Fruit fly (Drosophila melanogaster) whole organism, embryonic: ENCODE results near the gene Phyhd1.

Experiments
- Adf1 ChIP-seq: fragments of 200-800 bp; sonication (Bioruptor generic); IDR thresholded peaks from 2 replicates; pipeline ENCODE4 v1.3.6; 2022; ENCODE audit warnings: missing biosample characterization, missing genetic modification characterization
- Aef1 ChIP-seq: fragments of 200-800 bp; sonication (Bioruptor generic); IDR thresholded peaks from 3 replicates; pipeline ENCODE4 v1.3.6; 2022; ENCODE audit warnings: missing biosample characterization, missing genetic modification characterization
- CG14050 ChIP-seq: fragments of 200-800 bp; sonication (Bioruptor generic); IDR thresholded peaks from 3 replicates; pipeline ENCODE4 v1.3.6; 2022; ENCODE audit warnings: missing biosample characterization, missing genetic modification characterization
- CG14441 ChIP-seq: fragments of 200-800 bp; sonication (Bioruptor generic); IDR thresholded peaks from 2 replicates; pipeline ENCODE4 v1.3.6; 2022; ENCODE audit warnings: missing biosample characterization, missing genetic modification characterization
- CG14860 ChIP-seq: fragments of 200-800 bp; sonication (Bioruptor generic); IDR thresholded peaks from 3 replicates; pipeline ENCODE4 v1.3.6; 2022; ENCODE audit warnings: missing biosample characterization, missing genetic modification characterization; ENCODE audit not compliant: partially characterized antibody
- CG14965 ChIP-seq: fragments of 200-800 bp; sonication (Bioruptor generic); optimal IDR thresholded peaks from 2 replicates; lab custom pipeline; 2016; ENCODE audit warnings: missing biosample characterization, missing genetic modification characterization, borderline replicate concordance
- CG15011 ChIP-seq: fragments of 200-800 bp; sonication (Bioruptor generic); optimal IDR thresholded peaks from 3 replicates; lab custom pipeline; 2018; ENCODE audit warnings: missing biosample characterization, mild to moderate bottlenecking, missing genetic modification characterization
- CG16813 ChIP-seq: fragments of 200-800 bp; sonication (Bioruptor generic); IDR thresholded peaks from 3 replicates; pipeline ENCODE4 v1.3.6; 2022; ENCODE audit warnings: missing biosample characterization, missing genetic modification characterization; ENCODE audit not compliant: partially characterized antibody
- CG17186 ChIP-seq: fragments of 200-800 bp; sonication (Bioruptor generic); optimal IDR thresholded peaks from 3 replicates; lab custom pipeline; 2017; ENCODE audit warnings: missing biosample characterization, missing genetic modification reagents, missing genetic modification characterization
- CG17328 ChIP-seq: fragments of 200-800 bp; sonication (Bioruptor generic); IDR thresholded peaks from 2 replicates; pipeline ENCODE4 v1.3.6; 2022; ENCODE audit warnings: missing biosample characterization, missing genetic modification characterization
- CG2116 ChIP-seq: fragments of 200-800 bp; sonication (Bioruptor generic); optimal IDR thresholded peaks from 3 replicates; lab custom pipeline; 2018; ENCODE audit warnings: missing biosample characterization, mild to moderate bottlenecking, missing genetic modification characterization
- CG2129 ChIP-seq: fragments of 200-800 bp; sonication (Bioruptor generic); IDR thresholded peaks from 2 replicates; pipeline ENCODE4 v1.3.6; 2022; ENCODE audit warnings: missing biosample characterization, missing genetic modification characterization; ENCODE audit not compliant: partially characterized antibody
- CG4424 ChIP-seq: fragments of 200-800 bp; sonication (Bioruptor generic); optimal IDR thresholded peaks from 3 replicates; lab custom pipeline; 2016; ENCODE audit warnings: missing biosample characterization, missing genetic modification characterization
- CG5180 ChIP-seq: fragments of 200-800 bp; sonication (Bioruptor generic); optimal IDR thresholded peaks from 3 replicates; lab custom pipeline; 2017; ENCODE audit warnings: missing biosample characterization, missing genetic modification characterization, mild to moderate bottlenecking, moderate library complexity, missing genetic modification reagents
- CG8281 ChIP-seq: fragments of 200-800 bp; sonication (Bioruptor generic); optimal IDR thresholded peaks from 2 replicates; lab custom pipeline; 2018; ENCODE audit warnings: missing biosample characterization, mild to moderate bottlenecking, missing genetic modification characterization, moderate library complexity
- CG8478 ChIP-seq: fragments of >200 bp; optimal IDR thresholded peaks from 2 replicates; lab custom pipeline; 2018
- CG9817 ChIP-seq: fragments of 200-800 bp; sonication (Bioruptor generic); optimal IDR thresholded peaks from 2 replicates; lab custom pipeline; 2018; ENCODE audit warnings: missing biosample characterization, mild to moderate bottlenecking, missing genetic modification characterization, moderate library complexity
- Chrac-16 ChIP-seq: fragments of 200-800 bp; sonication (Bioruptor generic); optimal IDR thresholded peaks from 3 replicates; lab custom pipeline; 2016; ENCODE audit warnings: missing biosample characterization, missing genetic modification characterization
- D ChIP-seq, 2 experiments: fragments of 200-800 bp in 1 of 2; fragments of >200 bp in 1 of 2; sonication (Bioruptor generic) in 1 of 2; optimal IDR thresholded peaks; 2 replicates in 1 of 2; 3 replicates in 1 of 2; lab custom pipeline; 2017; ENCODE audit warnings: mild to moderate bottlenecking in 1 of 2, missing biosample characterization in 1 of 2, missing genetic modification characterization in 1 of 2, missing genetic modification reagents in 1 of 2
- Eip74EF ChIP-seq, 2 experiments: fragments of 200-800 bp in 1 of 2; fragments of >200 bp in 1 of 2; sonication (Bioruptor generic) in 1 of 2; optimal IDR thresholded peaks; 2 replicates each; lab custom pipeline; 2017 to 2019; ENCODE audit warnings: missing biosample characterization in 2 of 2, missing genetic modification characterization in 2 of 2, mild to moderate bottlenecking in 1 of 2, moderate library complexity in 1 of 2
- Fer3 ChIP-seq: fragments of 200-800 bp; sonication (Bioruptor generic); optimal IDR thresholded peaks from 2 replicates; lab custom pipeline; 2018; ENCODE audit warnings: missing biosample characterization, mild to moderate bottlenecking, missing genetic modification characterization, moderate library complexity
- GATAe ChIP-seq: fragments of 200-800 bp; sonication (Bioruptor generic); conservative IDR thresholded peaks from 2 replicates; pipeline ENCODE4 v1.3.6; 2022; ENCODE audit warnings: missing biosample characterization, missing genetic modification characterization
- HLH3B ChIP-seq: fragments of 200-800 bp; sonication (Bioruptor generic); IDR thresholded peaks from 2 replicates; pipeline ENCODE4 v1.3.6; 2022; ENCODE audit warnings: missing biosample characterization, missing genetic modification characterization
- HLHmδ ChIP-seq: fragments of 200-800 bp; sonication (Bioruptor generic); optimal IDR thresholded peaks from 2 replicates; lab custom pipeline; 2018; ENCODE audit warnings: missing biosample characterization, mild to moderate bottlenecking, missing genetic modification characterization, moderate library complexity
- Hr3 ChIP-seq: fragments of 200-800 bp; sonication (Bioruptor generic); optimal IDR thresholded peaks from 3 replicates; lab custom pipeline; 2016; ENCODE audit warnings: missing biosample characterization, missing genetic modification characterization
- Med ChIP-seq: fragments of 200-800 bp; sonication (Bioruptor generic); peaks from one replicate; lab custom pipeline; 2016; ENCODE audit warnings: missing biosample characterization, missing genetic modification characterization, mild to moderate bottlenecking, inconsistent platforms, moderate library complexity
- chif ChIP-seq, 2 experiments: fragments of 200-800 bp; sonication (Bioruptor generic); optimal IDR thresholded peaks; 3 replicates each; lab custom pipeline; 2016; ENCODE audit warnings: missing biosample characterization in 2 of 2, missing genetic modification characterization in 2 of 2
- chinmo ChIP-seq: fragments of 200-800 bp; sonication (Bioruptor generic); IDR thresholded peaks from 4 replicates; pipeline ENCODE4 v1.3.6; 2022; ENCODE audit warnings: missing biosample characterization, missing genetic modification characterization; ENCODE audit not compliant: partially characterized antibody
- chn ChIP-seq: fragments of 200-800 bp; sonication (Bioruptor generic); optimal IDR thresholded peaks from 2 replicates; lab custom pipeline; 2016; ENCODE audit warnings: missing biosample characterization, missing genetic modification characterization
- crc ChIP-seq: fragments of 200-800 bp; sonication (Bioruptor generic); optimal IDR thresholded peaks from 2 replicates; lab custom pipeline; 2016; ENCODE audit warnings: missing biosample characterization, missing genetic modification characterization
- crol ChIP-seq: fragments of 200-800 bp; sonication (Bioruptor generic); IDR thresholded peaks from 2 replicates; pipeline ENCODE4 v1.3.6; 2022; ENCODE audit warnings: missing biosample characterization, missing genetic modification characterization
- cwo ChIP-seq: fragments of 200-800 bp; sonication (Bioruptor generic); optimal IDR thresholded peaks from 3 replicates; lab custom pipeline; 2017; ENCODE audit warnings: missing biosample characterization, missing genetic modification characterization, mild to moderate bottlenecking, moderate library complexity, missing genetic modification reagents
- dm ChIP-seq: fragments of 200-800 bp; sonication (Bioruptor generic); optimal IDR thresholded peaks from 3 replicates; lab custom pipeline; 2016; ENCODE audit warnings: missing biosample characterization, missing genetic modification characterization
- fd102C ChIP-seq: fragments of 200-800 bp; sonication (Bioruptor generic); optimal IDR thresholded peaks from 2 replicates; lab custom pipeline; 2018; ENCODE audit warnings: missing biosample characterization, mild to moderate bottlenecking, missing genetic modification characterization, moderate library complexity
- gro ChIP-seq: fragments of 200-800 bp; sonication (Bioruptor generic); optimal IDR thresholded peaks from 2 replicates; lab custom pipeline; 2016; ENCODE audit warnings: missing biosample characterization, missing genetic modification characterization
- ham ChIP-seq: fragments of 200-800 bp; sonication (Bioruptor generic); IDR thresholded peaks from 2 replicates; pipeline ENCODE4 v1.3.6; 2022; ENCODE audit warnings: missing biosample characterization, missing genetic modification characterization
- insv ChIP-seq, 2 experiments: fragments of 200-800 bp; sonication (Bioruptor generic); optimal IDR thresholded peaks; 3 replicates each; lab custom pipeline; 2016 to 2018; ENCODE audit warnings: missing biosample characterization in 2 of 2, missing genetic modification characterization in 2 of 2
- lov ChIP-seq, 2 experiments: fragments of 200-800 bp in 1 of 2; fragments of >200 bp in 1 of 2; sonication (Bioruptor generic) in 1 of 2; IDR thresholded peaks in 1 of 2; optimal IDR thresholded peaks in 1 of 2; 2 replicates in 1 of 2; 3 replicates in 1 of 2; pipeline versions ENCODE4 v1.3.6 to Lab custom; 2017 to 2022; ENCODE audit warnings: missing biosample characterization in 1 of 2, missing genetic modification characterization in 1 of 2
- p53 ChIP-seq: fragments of 200-800 bp; sonication (Bioruptor generic); optimal IDR thresholded peaks from 2 replicates; lab custom pipeline; 2016; ENCODE audit warnings: missing biosample characterization, missing genetic modification characterization
- pnt ChIP-seq: fragments of 200-800 bp; sonication (Bioruptor generic); optimal IDR thresholded peaks from 3 replicates; lab custom pipeline; 2016; ENCODE audit warnings: missing biosample characterization, missing genetic modification characterization
- ranshi ChIP-seq: fragments of 200-800 bp; sonication (Bioruptor generic); IDR thresholded peaks from 2 replicates; pipeline ENCODE4 v1.3.6; 2022; ENCODE audit warnings: missing biosample characterization, missing genetic modification characterization
- sim ChIP-seq: fragments of 200-800 bp; sonication (Bioruptor generic); IDR thresholded peaks from 2 replicates; pipeline ENCODE4 v1.3.6; 2022; ENCODE audit warnings: missing biosample characterization, missing genetic modification characterization
- slp2 ChIP-seq: fragments of 200-800 bp; sonication (Bioruptor generic); optimal IDR thresholded peaks from 2 replicates; lab custom pipeline; 2016; ENCODE audit warnings: missing biosample characterization, missing genetic modification characterization
- sob ChIP-seq: fragments of 200-800 bp; sonication (Bioruptor generic); IDR thresholded peaks from 2 replicates; pipeline ENCODE4 v1.3.6; 2022; ENCODE audit warnings: missing biosample characterization, missing genetic modification characterization
- tx ChIP-seq: fragments of 200-800 bp; sonication (Bioruptor generic); optimal IDR thresholded peaks from 2 replicates; lab custom pipeline; 2016; ENCODE audit warnings: missing biosample characterization, missing genetic modification characterization
- vnd ChIP-seq: fragments of 200-800 bp; sonication (Bioruptor generic); IDR thresholded peaks from 3 replicates; pipeline ENCODE4 v1.3.6; 2022; ENCODE audit warnings: missing biosample characterization, missing genetic modification characterization; ENCODE audit not compliant: partially characterized antibody
- zfh2 ChIP-seq: fragments of 200-800 bp; sonication (Bioruptor generic); optimal IDR thresholded peaks from 2 replicates; lab custom pipeline; 2016; ENCODE audit warnings: missing biosample characterization, missing genetic modification characterization

Phyhd1 gene

DNA sequence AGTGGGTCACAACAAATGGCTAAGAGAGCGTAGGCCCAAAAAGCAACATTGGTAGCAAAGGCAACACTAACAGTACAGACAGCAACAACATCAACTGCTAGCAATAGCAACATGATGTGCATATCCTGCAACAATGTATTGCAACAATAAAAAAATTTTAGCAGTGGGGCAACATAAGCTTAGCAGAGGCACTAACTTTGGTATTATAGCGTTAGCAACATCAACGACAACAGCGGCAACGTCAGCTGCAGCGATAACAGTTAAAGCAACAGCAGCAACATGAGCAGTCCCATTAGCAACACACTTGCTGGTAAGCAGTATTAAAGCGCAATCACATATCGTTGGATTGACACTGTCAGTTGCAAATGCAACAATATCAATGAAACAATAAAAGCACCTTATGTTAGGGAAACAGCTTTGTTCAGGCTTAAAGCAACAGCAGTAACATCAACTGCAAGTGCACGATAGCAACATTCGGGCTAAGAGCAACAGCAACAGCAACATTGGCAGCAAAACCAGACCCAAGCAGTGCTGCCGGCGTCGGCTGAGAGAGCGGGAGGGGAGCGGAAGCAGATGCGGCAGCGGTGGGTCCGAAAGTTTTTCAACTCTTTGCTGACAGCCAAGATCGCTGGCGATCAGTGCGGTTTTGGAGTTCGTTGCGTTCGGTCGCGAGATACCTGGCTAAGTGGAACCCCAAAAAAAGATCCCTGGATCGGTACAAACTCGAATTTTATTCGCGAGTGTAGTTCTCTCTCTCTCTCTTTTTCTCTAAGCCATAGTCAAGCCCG lies 5.8 kb upstream of the Phyhd1 start, which contains the start of gene Skel (continued):
- TF ChIP-seq pnt (GFP tag; lab: Kevin White, UChicago) (no peak), Med (GFP tag; lab: Kevin White, UChicago) (peak; percentile 56), Chrac-16 (GFP tag; lab: Kevin White, UChicago) (no peak), lov (optimal IDR thresholded peaks at IDR 0.05; lab: Kevin White, UChicago) (no peak), lov (GFP tag; IDR thresholded peaks at IDR 0.05; lab: Robert Waterston, UW) (no peak), CG14860 (GFP tag; lab: Robert Waterston, UW) (no peak), Aef1 (no peak), CG15011 (GFP tag; lab: Kevin White, UChicago) (no peak), ham (GFP tag; lab: Robert Waterston, UW) (no peak), Eip74EF (GFP tag; optimal IDR thresholded peaks at IDR 0.05; lab: Kevin White, UChicago) (no peak), crol (GFP tag; lab: Robert Waterston, UW) (peak; percentile 68), chinmo (GFP tag; lab: Robert Waterston, UW) (0 out of 4 replicates have a peak, but pooled peaks have one; percentile 30), CG14441 (no peak), crc (no peak), Hr3 (GFP tag; lab: Kevin White, UChicago) (no peak), CG17328 (GFP tag; lab: Robert Waterston, UW) (0 out of 2 replicates have a peak, but pooled peaks have one; percentile 5), Adf1 (GFP tag; lab: Robert Waterston, UW) (peak; percentile 59), vnd (no peak)

DNA sequence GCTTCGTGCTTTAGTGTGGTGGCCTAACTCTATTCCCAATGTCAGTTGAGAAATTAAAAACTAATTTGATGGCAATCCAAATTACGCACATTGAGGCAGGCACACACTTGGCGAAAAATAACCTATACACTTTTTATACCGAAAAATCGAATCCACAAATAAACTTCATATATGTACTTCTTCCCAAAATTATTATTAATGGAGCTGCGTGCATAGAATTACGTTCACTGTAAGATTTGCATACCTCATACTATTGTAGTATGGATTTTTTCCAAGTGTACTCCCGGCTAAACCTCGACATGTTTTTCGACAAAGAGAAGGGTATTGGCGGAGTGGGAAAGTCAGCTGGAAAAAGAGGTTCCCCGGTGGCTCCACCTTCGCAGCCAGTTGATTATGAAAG lies 3.6 kb upstream of the Phyhd1 start:
- TF ChIP-seq p53: peak; percentile 39
- TF ChIP-seq HLHmδ (GFP tag; lab: Kevin White, UChicago): no peak
- no peak for TF ChIP-seq CG2116 (GFP tag; lab: Kevin White, UChicago)
- peak; percentile 41 for TF ChIP-seq CG15011 (GFP tag; lab: Kevin White, UChicago)
- TF ChIP-seq CG14965 (GFP tag; lab: Kevin White, UChicago): no peak
- TF ChIP-seq CG14050 (GFP tag; lab: Robert Waterston, UW): peak; percentile 58; the same call in 2 of the 3 replicates
- TF ChIP-seq D (optimal IDR thresholded peaks at IDR 0.05; lab: Kevin White, UChicago): no peak
- TF ChIP-seq D (GFP tag; optimal IDR thresholded peaks at IDR 0.05; lab: Kevin White, UChicago): peak; percentile 50
- TF ChIP-seq CG9817 (tag; lab: Kevin White, UChicago): peak; percentile 36
- no peak for TF ChIP-seq fd102C
- TF ChIP-seq insv (GFP tag; optimal IDR thresholded peaks at IDR 0.05; lab: Kevin White, UChicago): no peak
- no peak for TF ChIP-seq zfh2 (GFP tag; lab: Kevin White, UChicago)
- TF ChIP-seq chif (GFP tag; optimal IDR thresholded peaks at IDR 0.05; lab: Kevin White, UChicago): peak; percentile 59 to 70
- TF ChIP-seq tx (GFP tag; lab: Kevin White, UChicago): peak; percentile 32
- no peak for TF ChIP-seq CG16813 (GFP tag; lab: Robert Waterston, UW)
- TF ChIP-seq dm (GFP tag; lab: Kevin White, UChicago): no peak
- no peak for TF ChIP-seq CG8478 (lab: Kevin White, UChicago)
- peak; percentile 59 for TF ChIP-seq cwo (GFP tag; lab: Kevin White, UChicago)
- TF ChIP-seq chn: peak; percentile 52
- TF ChIP-seq sob (GFP tag; lab: Robert Waterston, UW): peak; percentile 54; the same call in 1 of the 2 replicates
- TF ChIP-seq HLH3B (GFP tag; lab: Robert Waterston, UW): peak; percentile 80
- TF ChIP-seq sim: no peak
- peak; percentile 62 for TF ChIP-seq Fer3 (tag; lab: Kevin White, UChicago)
- TF ChIP-seq slp2 (GFP tag; lab: Kevin White, UChicago): peak; percentile 62
- TF ChIP-seq CG5180: peak; percentile 66
- TF ChIP-seq CG4424: peak; percentile 65
- TF ChIP-seq GATAe: no peak
- TF ChIP-seq CG8281: peak; percentile 44
- TF ChIP-seq CG17186 (GFP tag; lab: Kevin White, UChicago): no peak
- no peak for TF ChIP-seq gro (GFP tag; lab: Kevin White, UChicago)
- TF ChIP-seq CG2129 (GFP tag; lab: Robert Waterston, UW): no peak
- TF ChIP-seq ranshi (GFP tag; lab: Robert Waterston, UW): peak; percentile 49; the same call in 1 of the 2 replicates
